Worm (Caenorhabditis elegans): ENCODE data around the gene R12C12.10.

Gene R12C12.10

ce11 chrII:6055927-6056326, 12.9 kb upstream of the R12C12.10 start, which contains the start of gene R12C12.7:
TSS of gene R12C12.7 (minus strand) at chrII:6055985.
- no peak for TF ChIP-seq nhr-28 (tag; optimal IDR thresholded peaks at IDR 0.05)
- no peak for TF ChIP-seq vab-15 (tag; optimal IDR thresholded peaks at IDR 0.05)
- peak; percentile 17 for TF ChIP-seq blmp-1 (tag; optimal IDR thresholded peaks at IDR 0.05)
- no peak for TF ChIP-seq F16B12.6 (tag; optimal IDR thresholded peaks at IDR 0.05)
- TF ChIP-seq dpl-1 (GFP tag; optimal IDR thresholded peaks at IDR 0.05), result peak; percentile 9 to 55 (median 29)
- no peak for TF ChIP-seq ceh-90 (tag; optimal IDR thresholded peaks at IDR 0.05)
- TF ChIP-seq egl-27 (tag; optimal IDR thresholded peaks at IDR 0.05), result no peak
- no peak for TF ChIP-seq nhr-19 (GFP tag; conservative IDR thresholded peaks at IDR 0.05)
- no peak for TF ChIP-seq irx-1 (tag; optimal IDR thresholded peaks at IDR 0.05)
- no peak for TF ChIP-seq zip-4 (GFP tag; optimal IDR thresholded peaks at IDR 0.05)
- TF ChIP-seq pax-3 (tag; optimal IDR thresholded peaks at IDR 0.05), result no peak
- TF ChIP-seq ceh-88 (GFP tag; IDR thresholded peaks at IDR 0.05), result no peak
- no peak for TF ChIP-seq fkh-8 (tag; optimal IDR thresholded peaks at IDR 0.05)
- TF ChIP-seq nhr-84 (tag; optimal IDR thresholded peaks at IDR 0.05), result no peak
- TF ChIP-seq sptf-1 (tag; optimal IDR thresholded peaks at IDR 0.05), result no peak
- TF ChIP-seq sup-37 (GFP tag; optimal IDR thresholded peaks at IDR 0.05), result no peak
- no peak for TF ChIP-seq hlh-4 (tag; optimal IDR thresholded peaks at IDR 0.05)
- TF ChIP-seq ceh-63 (GFP tag; optimal IDR thresholded peaks at IDR 0.05), result no peak
- TF ChIP-seq nhr-76 (tag; optimal IDR thresholded peaks at IDR 0.05), result no peak
- peak; percentile 3 for TF ChIP-seq nhr-20 (tag; optimal IDR thresholded peaks at IDR 0.05)
- no peak for TF ChIP-seq mab-9 (GFP tag; IDR thresholded peaks at IDR 0.05)
- TF ChIP-seq nhr-47 (tag; optimal IDR thresholded peaks at IDR 0.05), result no peak
- TF ChIP-seq dsc-1 (tag; optimal IDR thresholded peaks at IDR 0.05), result no peak
- TF ChIP-seq aly-2 (tag; optimal IDR thresholded peaks at IDR 0.05), result no peak
- TF ChIP-seq snpc-4 (tag; optimal IDR thresholded peaks at IDR 0.05), result no peak
- no peak for TF ChIP-seq sox-4 (tag; optimal IDR thresholded peaks at IDR 0.05)
- no peak for TF ChIP-seq mep-1 (tag; optimal IDR thresholded peaks at IDR 0.05)
- no peak for TF ChIP-seq lin-14 (GFP tag; optimal IDR thresholded peaks at IDR 0.05)
- peak; percentile 41 to 53 for TF ChIP-seq efl-1 (optimal IDR thresholded peaks at IDR 0.05)
- TF ChIP-seq efl-1 (GFP tag; optimal IDR thresholded peaks at IDR 0.05 in 1 of 2), result peak; percentile 17 to 88
- TF ChIP-seq xbp-1 (tag; optimal IDR thresholded peaks at IDR 0.05), result no peak
- TF ChIP-seq unc-62 (GFP tag; optimal IDR thresholded peaks at IDR 0.05), result no peak
- TF ChIP-seq tbx-2 (tag; optimal IDR thresholded peaks at IDR 0.05), result no peak
- TF ChIP-seq nhr-90 (tag; optimal IDR thresholded peaks at IDR 0.05; ENCODE audit: poor library complexity), result no peak
- TF ChIP-seq rnt-1 (tag; optimal IDR thresholded peaks at IDR 0.05), result peak; percentile 3
- TF ChIP-seq ceh-8 (GFP tag; optimal IDR thresholded peaks at IDR 0.05), result no peak
- peak in 1 of 2 experiments; percentile 66 for TF ChIP-seq lin-35 (GFP tag; optimal IDR thresholded peaks at IDR 0.05)
- no peak for TF ChIP-seq unc-98 (GFP tag; IDR thresholded peaks at IDR 0.05)
- no peak for TF ChIP-seq grh-1 (GFP tag; IDR thresholded peaks at IDR 0.05)
- peak; percentile 5 for TF ChIP-seq snu-23 (GFP tag; optimal IDR thresholded peaks at IDR 0.05)
- TF ChIP-seq ama-1 (optimal IDR thresholded peaks at IDR 0.05), result no peak
- peak; percentile 40 for TF ChIP-seq C16A3.4 (tag; optimal IDR thresholded peaks at IDR 0.05)
- TF ChIP-seq elt-2 (tag; optimal IDR thresholded peaks at IDR 0.05), result no peak
- TF ChIP-seq fkh-10 (GFP tag; optimal IDR thresholded peaks at IDR 0.05), result no peak
- TF ChIP-seq lsy-2 (tag; optimal IDR thresholded peaks at IDR 0.05), result peak in 1 of 2 experiments; percentile 45
- no peak for TF ChIP-seq ztf-4 (tag; optimal IDR thresholded peaks at IDR 0.05)
- TF ChIP-seq ztf-11 (tag; optimal IDR thresholded peaks at IDR 0.05), result no peak
- TF ChIP-seq fos-1 (tag; optimal IDR thresholded peaks at IDR 0.05), result no peak
